Worm (Caenorhabditis elegans) whole organism, L4 larva: ENCODE results near the gene lec-6.

Source experiments
- ces-1 ChIP-seq: fragments of 150-350 bp; sonication (generic microtip); optimal IDR thresholded peaks from 4 replicates; lab custom pipeline; 2014; ENCODE audit warnings: missing biosample characterization, missing genetic modification reagents, missing genetic modification characterization
- ctbp-1 ChIP-seq: fragments of 200-800 bp; sonication (Bioruptor generic); IDR thresholded peaks from 2 replicates; pipeline ENCODE4 v1.3.6; 2022; ENCODE audit warnings: missing genetic modification reagents, missing genetic modification characterization, missing compliant biosample characterization
- daf-16 ChIP-seq, 3 experiments: sonication (generic microtip); optimal IDR thresholded peaks; 2 replicates each; lab custom pipeline; 2016 to 2017; ENCODE audit warnings: missing genetic modification characterization in 3 of 3, missing genetic modification reagents in 3 of 3, mild to moderate bottlenecking in 2 of 3, missing compliant biosample characterization in 2 of 3, missing biosample characterization in 1 of 3, moderate library complexity in 1 of 3
- egl-27 ChIP-seq: sonication (generic microtip); optimal IDR thresholded peaks from 3 replicates; lab custom pipeline; 2017; ENCODE audit warnings: missing biosample characterization, missing genetic modification reagents, missing genetic modification characterization
- hlh-11 ChIP-seq: fragments of 200-800 bp; sonication (Bioruptor generic); optimal IDR thresholded peaks from 2 replicates; lab custom pipeline; 2018; ENCODE audit warnings: mild to moderate bottlenecking, missing genetic modification characterization, missing compliant biosample characterization
- mdl-1 ChIP-seq, 2 experiments: fragments of 150-350 bp in 1 of 2; sonication (generic microtip) in 1 of 2; optimal IDR thresholded peaks; 2 replicates each; lab custom pipeline; 2014 to 2017; ENCODE audit warnings: missing biosample characterization in 2 of 2, missing genetic modification characterization in 2 of 2
- nhr-11 ChIP-seq: fragments of 150-350 bp; optimal IDR thresholded peaks from 2 replicates; lab custom pipeline; 2014; ENCODE audit warnings: missing biosample characterization, missing genetic modification characterization
- nhr-6 ChIP-seq: fragments of 150-350 bp; optimal IDR thresholded peaks from 2 replicates; lab custom pipeline; 2014; ENCODE audit warnings: missing biosample characterization, missing genetic modification characterization
- unc-39 ChIP-seq: sonication (generic microtip); optimal IDR thresholded peaks from 2 replicates; lab custom pipeline; 2017; ENCODE audit warnings: missing biosample characterization, missing genetic modification characterization
- unc-62 ChIP-seq, 3 experiments: fragments of 150-350 bp in 1 of 3; sonication (generic microtip); optimal IDR thresholded peaks in 2 of 3; peaks in 1 of 3; 1 replicate in 1 of 3; 2 replicates in 2 of 3; lab custom pipeline; 2014 to 2017; ENCODE audit warnings: missing biosample characterization in 3 of 3, missing genetic modification characterization in 3 of 3, missing genetic modification reagents in 3 of 3, missing genotype in 1 of 3
- zag-1 ChIP-seq: fragments of 150-350 bp; optimal IDR thresholded peaks from 2 replicates; lab custom pipeline; 2014; ENCODE audit warnings: missing biosample characterization, missing genetic modification characterization

DNA sequence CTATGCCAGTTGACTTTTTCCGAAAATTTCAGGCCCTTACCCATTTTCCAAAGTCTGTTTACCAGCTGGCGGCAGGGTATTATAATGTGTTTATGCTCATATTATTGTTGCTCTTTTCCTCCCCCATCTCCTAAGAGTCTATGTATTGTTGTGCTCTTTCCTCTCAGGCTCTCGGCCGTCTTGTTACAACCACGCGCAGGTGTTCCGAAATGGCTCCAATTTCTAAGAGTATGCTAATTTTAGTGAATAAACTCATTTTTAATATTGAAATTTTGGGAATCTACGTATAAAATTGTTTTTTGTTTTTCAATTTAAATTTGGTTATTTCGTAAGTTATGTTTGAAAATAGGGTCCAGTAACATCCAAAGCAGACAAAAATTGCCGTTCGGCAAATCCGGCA, 42.1 kb downstream of the lec-6 start:
- TF ChIP-seq nhr-6 (tag; lab: Kevin White, UChicago) (no peak), egl-27 (tag; lab: Kevin White, UChicago) (no peak), ctbp-1 (no peak), mdl-1 (tag; optimal IDR thresholded peaks at IDR 0.05; lab: Kevin White, UChicago) (no peak), ces-1 (GFP tag; lab: Kevin White, UChicago) (no peak), hlh-11 (tag; lab: Kevin White, UChicago) (no peak), unc-39 (tag; lab: Kevin White, UChicago) (no peak), daf-16 (GFP tag; optimal IDR thresholded peaks at IDR 0.05; lab: Kevin White, UChicago) (no peak), daf-16 (tag; optimal IDR thresholded peaks at IDR 0.05; lab: Kevin White, UChicago) (no peak), unc-62 (GFP tag; optimal IDR thresholded peaks at IDR 0.05 in 1 of 2; lab: Kevin White, UChicago) (no peak), unc-62 (tag; optimal IDR thresholded peaks at IDR 0.05; lab: Kevin White, UChicago) (no peak), nhr-11 (tag; lab: Kevin White, UChicago) (no peak), zag-1 (tag; lab: Kevin White, UChicago) (no peak)
